Worm (Caenorhabditis elegans) whole organism, mixed stage, embryonic: Measurements from ENCODE around the gene pha-1.

Source experiments
- lsy-2 ChIP-seq: fragments of 150-350 bp; optimal IDR thresholded peaks from 2 replicates; lab custom pipeline; 2014; ENCODE audit warnings: missing biosample characterization, missing genetic modification characterization
- nhr-12 ChIP-seq: fragments of 150-350 bp; optimal IDR thresholded peaks from 2 replicates; lab custom pipeline; 2014; ENCODE audit warnings: missing biosample characterization, missing genetic modification characterization
- nhr-76 ChIP-seq: sonication (generic microtip); optimal IDR thresholded peaks from 2 replicates; lab custom pipeline; 2017; ENCODE audit warnings: missing biosample characterization, missing genetic modification characterization
- snpc-4 ChIP-seq: fragments of 150-350 bp; optimal IDR thresholded peaks from 2 replicates; lab custom pipeline; 2014; ENCODE audit warnings: missing biosample characterization, missing genetic modification characterization
- ztf-11 ChIP-seq: fragments of 150-350 bp; optimal IDR thresholded peaks from 2 replicates; lab custom pipeline; 2014; ENCODE audit warnings: missing biosample characterization, missing genetic modification characterization

DNA sequence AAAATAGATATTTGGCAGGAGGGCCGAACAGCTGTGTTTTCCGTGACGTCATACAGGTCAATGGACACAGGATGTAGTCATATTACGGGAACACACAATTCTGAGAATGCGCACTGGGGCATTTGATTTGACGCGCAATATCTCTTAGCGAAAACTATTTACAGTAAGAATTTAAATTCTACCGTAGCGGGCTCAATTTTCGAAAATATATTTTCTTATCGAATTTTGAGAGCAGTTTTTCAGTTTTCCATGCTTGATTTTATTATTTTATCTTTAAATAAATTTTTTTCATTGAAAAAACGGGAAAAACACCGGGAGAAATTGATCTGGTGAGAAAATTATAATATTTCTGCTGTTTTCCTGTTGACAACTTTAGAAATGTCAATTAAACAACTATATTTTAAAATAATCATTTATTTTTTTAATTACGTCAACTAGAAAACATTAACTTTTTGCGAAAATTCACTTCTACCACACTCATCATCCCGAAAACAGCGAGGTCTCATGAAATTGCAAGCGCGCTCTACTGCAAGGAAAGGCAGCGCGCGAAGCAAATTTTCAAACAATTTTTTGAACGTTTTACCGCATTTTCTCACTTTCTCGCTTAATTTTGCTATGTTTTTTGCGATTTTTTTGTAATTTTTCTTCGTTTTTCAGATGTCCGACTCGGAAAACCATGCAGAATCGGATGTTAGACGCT lies 10.4 kb downstream of the pha-1 start, which contains the start of the genes Y47D3A.1 and pola-1:
- TF ChIP-seq nhr-76 (tag; lab: Kevin White, UChicago): no peak
- TF ChIP-seq ztf-11 (tag; lab: Kevin White, UChicago): no peak
- no peak for TF ChIP-seq nhr-12 (tag; lab: Kevin White, UChicago)
- TF ChIP-seq lsy-2 (tag; lab: Kevin White, UChicago): peak; percentile 63
- TF ChIP-seq snpc-4 (tag; lab: Kevin White, UChicago): no peak
